Fruit fly (Drosophila melanogaster): Measurements from ENCODE around the gene nom.

nom gene

dm6 chr3R:8722962-8723548, at the start of gene nom:
Gene nom (plus strand): TSS chr3R:8723174.
- TF ChIP-seq tj (GFP tag; optimal IDR thresholded peaks at IDR 0.05) (peak; percentile 58), CG1620 (GFP tag; optimal IDR thresholded peaks at IDR 0.05) (no peak)

DNA sequence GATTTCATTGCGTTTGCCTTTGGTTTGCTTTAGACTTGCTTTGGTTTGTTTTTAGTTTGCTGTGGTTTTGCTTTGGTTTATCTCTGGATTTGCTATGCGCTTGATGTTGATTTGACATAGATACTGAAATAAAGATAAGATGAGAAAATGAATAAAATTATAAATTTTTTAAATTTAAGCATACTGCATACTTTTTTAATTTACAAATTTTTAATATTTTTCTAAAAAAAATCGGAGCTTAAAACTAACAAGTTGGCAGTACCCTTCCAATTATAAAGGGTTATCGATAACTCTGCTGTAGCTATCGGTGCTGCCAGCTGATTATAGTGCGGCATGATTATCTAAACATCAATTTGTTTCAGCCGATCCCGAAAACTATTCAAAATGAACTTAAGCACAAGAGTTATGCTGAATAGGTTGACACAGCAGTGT, 49.2 kb upstream of the nom start, which contains the start of gene mRpL19:
mRpL19 (plus strand) TSS at position 307 of the 432 bp plus-strand sequence.
- TF ChIP-seq toe (GFP tag; optimal IDR thresholded peaks at IDR 0.05), result no peak
- peak; percentile 27 for TF ChIP-seq cic (GFP tag; optimal IDR thresholded peaks at IDR 0.05)
- no peak for TF ChIP-seq Crg-1 (GFP tag; optimal IDR thresholded peaks at IDR 0.05)
- TF ChIP-seq Clk (GFP tag; optimal IDR thresholded peaks at IDR 0.05), result no peak
- peak; percentile 64 for TF ChIP-seq CG14711 (tag; optimal IDR thresholded peaks at IDR 0.05)
- peak; percentile 44 for TF ChIP-seq CG11617 (GFP tag; optimal IDR thresholded peaks at IDR 0.05)
- peak; percentile 76 for TF ChIP-seq CG7101 (tag; optimal IDR thresholded peaks at IDR 0.05)
- peak; percentile 20 for TF ChIP-seq tj (GFP tag; optimal IDR thresholded peaks at IDR 0.05)
- peak; percentile 68 for TF ChIP-seq CG33017 (tag; optimal IDR thresholded peaks at IDR 0.05)
- peak; percentile 59 for TF ChIP-seq Mnt (GFP tag; optimal IDR thresholded peaks at IDR 0.05)
- TF ChIP-seq CG7045 (GFP tag; optimal IDR thresholded peaks at IDR 0.05), result peak; percentile 43
- peak; percentile 88 for TF ChIP-seq kay (GFP tag; ENCODE audit: borderline replicate concordance)
- TF ChIP-seq bab1 (GFP tag; optimal IDR thresholded peaks at IDR 0.05), result peak; percentile 73

- TF ChIP-seq bab1 (GFP tag; optimal IDR thresholded peaks at IDR 0.05) (peak; percentile 90), Mnt (GFP tag; optimal IDR thresholded peaks at IDR 0.05) (peak; percentile 74), kay (GFP tag; ENCODE audit: borderline replicate concordance) (peak; percentile 94), toe (GFP tag; optimal IDR thresholded peaks at IDR 0.05) (peak; percentile 89), CG11617 (GFP tag; optimal IDR thresholded peaks at IDR 0.05) (peak; percentile 85), Clk (GFP tag; optimal IDR thresholded peaks at IDR 0.05) (peak; percentile 59), cic (GFP tag; optimal IDR thresholded peaks at IDR 0.05) (peak; percentile 37), ovo (GFP tag; optimal IDR thresholded peaks at IDR 0.05) (peak; percentile 44), pad (GFP tag; optimal IDR thresholded peaks at IDR 0.05) (peak; percentile 59), tj (GFP tag; optimal IDR thresholded peaks at IDR 0.05) (peak; percentile 54), CG33017 (tag; optimal IDR thresholded peaks at IDR 0.05) (peak; percentile 67), CG12768 (GFP tag; optimal IDR thresholded peaks at IDR 0.05) (peak; percentile 73), Hr96 (GFP tag; optimal IDR thresholded peaks at IDR 0.05) (peak; percentile 82), Crg-1 (GFP tag; optimal IDR thresholded peaks at IDR 0.05) (peak; percentile 73), CG14711 (tag; optimal IDR thresholded peaks at IDR 0.05) (peak; percentile 74), CG7045 (GFP tag; optimal IDR thresholded peaks at IDR 0.05) (peak; percentile 81), CG1620 (GFP tag; optimal IDR thresholded peaks at IDR 0.05) (peak; percentile 82), cnc (optimal IDR thresholded peaks at IDR 0.05) (no peak), CG7101 (tag; optimal IDR thresholded peaks at IDR 0.05) (peak; percentile 80), CG5204 (GFP tag; optimal IDR thresholded peaks at IDR 0.05) (peak; percentile 86)
Measured at dm6 chr3R:8676560-8677000, 46.4 kb upstream of the nom start, which contains the start of the genes Unc50, CG11755 and CG8043. Gene Unc50 (minus strand): TSS chr3R:8676613. Gene CG11755 (plus strand): TSS chr3R:8676915. Gene CG8043 (plus strand): TSS chr3R:8676915.

DNA sequence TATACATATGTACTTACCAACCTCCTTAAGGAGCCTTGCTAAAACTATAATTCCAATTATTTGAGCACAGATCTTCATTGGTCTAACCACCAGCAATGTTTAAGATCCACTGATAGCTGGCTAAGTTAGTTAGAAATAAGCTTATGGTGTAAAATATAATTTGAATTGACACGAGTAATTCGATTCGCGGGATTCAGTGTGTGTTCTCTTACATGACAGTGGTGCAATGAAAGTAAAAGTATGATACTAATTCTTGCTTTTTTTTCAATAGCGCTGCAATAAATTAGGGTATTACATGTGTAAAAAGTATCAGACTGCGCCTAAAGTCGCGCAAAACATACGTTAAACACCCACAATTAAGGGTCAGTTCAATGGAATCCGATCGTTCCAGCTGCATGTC, 43.0 kb upstream of the nom start, which contains the start of gene CG33325:
CG33325 (minus strand) TSS at position 101 of the 400 bp plus-strand sequence.
- TF ChIP-seq CG1620 (GFP tag; optimal IDR thresholded peaks at IDR 0.05) (no peak), CG5204 (GFP tag; optimal IDR thresholded peaks at IDR 0.05) (no peak), CG7045 (GFP tag; optimal IDR thresholded peaks at IDR 0.05) (no peak), CG11617 (GFP tag; optimal IDR thresholded peaks at IDR 0.05) (no peak), Hr96 (GFP tag; optimal IDR thresholded peaks at IDR 0.05) (no peak), toe (GFP tag; optimal IDR thresholded peaks at IDR 0.05) (no peak), CG7101 (tag; optimal IDR thresholded peaks at IDR 0.05) (no peak), tj (GFP tag; optimal IDR thresholded peaks at IDR 0.05) (no peak), pad (GFP tag; optimal IDR thresholded peaks at IDR 0.05) (no peak), cnc (optimal IDR thresholded peaks at IDR 0.05) (no peak), kay (GFP tag; ENCODE audit: borderline replicate concordance) (no peak), Mnt (GFP tag; optimal IDR thresholded peaks at IDR 0.05) (no peak), Clk (GFP tag; optimal IDR thresholded peaks at IDR 0.05) (no peak), cic (GFP tag; optimal IDR thresholded peaks at IDR 0.05) (no peak), CG12768 (GFP tag; optimal IDR thresholded peaks at IDR 0.05) (no peak), CG33017 (tag; optimal IDR thresholded peaks at IDR 0.05) (no peak), ovo (GFP tag; optimal IDR thresholded peaks at IDR 0.05) (no peak), CG14711 (tag; optimal IDR thresholded peaks at IDR 0.05) (no peak), Crg-1 (GFP tag; optimal IDR thresholded peaks at IDR 0.05) (no peak), bab1 (GFP tag; optimal IDR thresholded peaks at IDR 0.05) (no peak)

dm6 chr3R:8680611-8681010, 42.4 kb upstream of the nom start:
- TF ChIP-seq CG7101 (tag; optimal IDR thresholded peaks at IDR 0.05) (no peak), Mnt (GFP tag; optimal IDR thresholded peaks at IDR 0.05) (no peak)

- TF ChIP-seq kay (GFP tag; ENCODE audit: borderline replicate concordance), result no peak
- no peak for TF ChIP-seq cnc (optimal IDR thresholded peaks at IDR 0.05)
- TF ChIP-seq CG7045 (GFP tag; optimal IDR thresholded peaks at IDR 0.05), result no peak
- no peak for TF ChIP-seq Mnt (GFP tag; optimal IDR thresholded peaks at IDR 0.05)
- no peak for TF ChIP-seq CG11617 (GFP tag; optimal IDR thresholded peaks at IDR 0.05)
- no peak for TF ChIP-seq CG33017 (tag; optimal IDR thresholded peaks at IDR 0.05)
- TF ChIP-seq CG14711 (tag; optimal IDR thresholded peaks at IDR 0.05), result no peak
- TF ChIP-seq CG7101 (tag; optimal IDR thresholded peaks at IDR 0.05), result no peak
Measured at dm6 chr3R:8683280-8683679, 39.7 kb upstream of the nom start.
